Fruit fly (Drosophila melanogaster) whole organism: Measurements from ENCODE around the gene me31B.

Experiments
- CG8478 ChIP-seq: fragments of >200 bp; optimal IDR thresholded peaks from 2 replicates; lab custom pipeline; 2018; ENCODE audit warnings: inconsistent platforms
- Dll ChIP-seq: fragments of >200 bp; optimal IDR thresholded peaks from 2 replicates; lab custom pipeline; 2017
- EcR ChIP-seq, 2 experiments: fragments of >200 bp; optimal IDR thresholded peaks; 2 replicates each; lab custom pipeline; 2017; ENCODE audit warnings: missing biosample characterization in 2 of 2, missing genetic modification characterization in 2 of 2, missing genetic modification reagents in 2 of 2
- pan ChIP-seq: fragments of >200 bp; optimal IDR thresholded peaks from 2 replicates; lab custom pipeline; 2017
- psq ChIP-seq: fragments of >200 bp; optimal IDR thresholded peaks from 2 replicates; lab custom pipeline; 2017
- usp ChIP-seq: fragments of >200 bp; optimal IDR thresholded peaks from 2 replicates; lab custom pipeline; 2017; ENCODE audit warnings: missing biosample characterization, missing genetic modification characterization, mixed read lengths

The me31B gene

DNA sequence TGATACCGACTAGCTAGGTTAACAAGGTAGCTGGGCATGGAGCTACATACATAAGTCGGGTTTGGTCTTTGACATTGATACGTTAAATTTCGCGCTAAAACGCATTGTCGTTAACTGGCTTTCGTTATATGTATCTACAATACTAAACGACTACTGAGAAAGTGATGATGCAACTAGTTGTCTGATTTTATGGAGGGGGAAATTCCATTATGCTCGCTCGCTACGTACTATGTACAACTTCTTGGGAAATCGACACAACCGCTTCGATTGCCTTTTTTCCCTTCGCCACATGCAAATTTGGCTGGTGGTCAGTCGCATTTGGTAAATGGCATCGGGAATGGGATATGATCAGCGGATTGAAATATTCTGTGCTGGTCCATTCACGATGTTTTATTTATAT lies 19.1 kb upstream of the me31B start:
- TF ChIP-seq pan (lab: Kevin White, UChicago) (no peak), CG8478 (no peak), Dll (lab: Kevin White, UChicago) (no peak), psq (lab: Kevin White, UChicago) (no peak), usp (GFP tag; lab: Kevin White, UChicago) (no peak), EcR (GFP tag; optimal IDR thresholded peaks at IDR 0.05; lab: Kevin White, UChicago) (no peak)

DNA sequence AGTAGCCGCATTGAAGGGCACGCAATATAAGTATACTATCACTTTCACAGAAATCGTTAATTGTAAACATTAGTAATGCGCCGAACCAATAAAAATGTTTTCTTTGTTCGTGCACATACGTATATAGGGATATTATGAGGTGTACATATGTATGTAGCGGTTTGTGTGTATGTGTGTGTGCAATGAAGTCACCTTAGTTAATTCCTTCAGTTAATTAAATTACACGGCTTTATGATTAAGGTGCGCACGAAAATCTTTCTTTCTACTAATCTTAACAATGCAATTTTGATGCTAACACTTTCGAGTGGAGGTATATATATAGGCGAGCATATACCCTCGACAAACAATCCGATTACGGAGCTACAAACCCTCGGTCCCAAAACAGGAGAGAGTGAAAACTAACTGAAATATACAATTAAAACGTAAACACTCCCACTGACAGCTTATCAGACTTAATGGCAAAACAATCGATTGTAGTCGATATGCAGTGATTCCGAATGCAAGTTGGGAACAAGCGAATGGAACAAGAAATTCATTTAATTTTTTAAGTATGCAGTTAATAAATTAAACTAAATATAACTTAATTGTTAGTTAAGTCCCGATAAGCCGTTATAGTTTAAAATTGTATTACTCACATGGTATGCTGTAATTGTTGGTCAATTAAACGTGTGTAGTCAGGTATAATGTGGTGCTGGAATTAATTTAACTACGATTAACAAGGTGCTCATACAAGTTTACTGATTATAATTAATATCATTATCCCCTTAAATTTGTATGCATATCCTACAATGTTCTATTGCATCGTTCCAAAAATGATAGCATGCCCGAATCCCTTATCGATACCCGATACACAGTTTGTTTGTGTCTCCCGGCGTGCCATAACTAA lies 18.4 kb upstream of the me31B start, which contains the start of the genes Npc1a and Prosalpha6:
Gene Npc1a (minus strand): TSS at position 716 of the 886 bp plus-strand sequence.
Gene Prosalpha6 (plus strand): TSS at position 851 of the 886 bp plus-strand sequence.
- no peak for TF ChIP-seq Dll (lab: Kevin White, UChicago)
- TF ChIP-seq CG8478 = no peak
- no peak for TF ChIP-seq usp (GFP tag; lab: Kevin White, UChicago)
- TF ChIP-seq pan (lab: Kevin White, UChicago) = no peak
- no peak for TF ChIP-seq psq (lab: Kevin White, UChicago)

DNA sequence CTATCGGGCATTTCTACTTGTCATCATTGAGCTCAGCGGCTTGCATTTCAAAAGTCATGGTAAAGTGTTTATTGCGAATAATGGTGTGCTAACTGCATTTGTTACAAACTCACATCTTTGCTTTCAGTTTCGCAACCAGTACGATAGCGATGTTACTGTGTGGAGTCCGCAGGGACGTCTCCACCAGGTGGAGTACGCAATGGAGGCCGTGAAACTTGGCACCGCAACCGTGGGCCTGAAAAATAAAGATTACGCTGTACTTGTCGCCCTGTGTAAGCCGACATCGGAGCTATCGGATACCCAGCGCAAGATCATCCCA lies 17.8 kb upstream of the me31B start:
- TF ChIP-seq EcR (GFP tag; optimal IDR thresholded peaks at IDR 0.05; lab: Kevin White, UChicago) (no peak), Dll (lab: Kevin White, UChicago) (no peak), psq (lab: Kevin White, UChicago) (no peak), pan (lab: Kevin White, UChicago) (no peak), CG8478 (no peak), usp (GFP tag; lab: Kevin White, UChicago) (no peak)

DNA sequence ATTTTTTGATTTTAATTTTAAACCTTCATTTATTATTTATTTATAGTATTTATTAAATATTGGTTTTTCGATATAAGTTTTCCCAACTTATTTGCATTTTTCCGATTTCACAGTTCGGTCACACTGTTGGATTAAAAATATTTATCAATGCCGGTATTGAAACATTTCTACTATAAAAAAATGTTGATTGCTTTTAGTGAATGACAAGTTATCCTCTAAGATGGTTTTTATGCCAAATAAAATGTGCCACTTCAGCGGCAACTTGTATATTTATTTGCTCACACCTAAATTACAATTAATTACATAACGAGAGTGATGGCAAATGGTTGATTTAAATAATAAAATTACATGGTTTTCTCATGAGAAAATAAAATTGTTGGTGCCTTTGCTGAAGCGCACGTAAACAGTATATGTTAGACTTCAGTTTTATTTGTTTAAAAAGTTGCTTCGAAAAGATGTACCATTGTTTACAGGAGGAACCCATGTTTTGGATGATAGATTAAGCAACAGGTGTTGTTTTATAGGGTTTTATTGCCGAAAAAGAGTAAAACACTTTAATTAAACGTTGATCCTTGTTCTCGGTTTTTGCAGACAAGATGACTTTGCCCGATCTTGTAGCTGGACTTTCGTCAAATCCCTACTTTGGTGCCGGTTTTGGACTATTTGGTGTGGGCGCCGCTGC lies 16.4 kb upstream of the me31B start, which contains the start of gene Bcs1:
Gene Bcs1 (plus strand): TSS at position 108 of the 682 bp plus-strand sequence.
- TF ChIP-seq Dll (lab: Kevin White, UChicago) (no peak), pan (lab: Kevin White, UChicago) (no peak), usp (GFP tag; lab: Kevin White, UChicago) (no peak), psq (lab: Kevin White, UChicago) (no peak), CG8478 (no peak), EcR (GFP tag; optimal IDR thresholded peaks at IDR 0.05; lab: Kevin White, UChicago) (no peak)

DNA sequence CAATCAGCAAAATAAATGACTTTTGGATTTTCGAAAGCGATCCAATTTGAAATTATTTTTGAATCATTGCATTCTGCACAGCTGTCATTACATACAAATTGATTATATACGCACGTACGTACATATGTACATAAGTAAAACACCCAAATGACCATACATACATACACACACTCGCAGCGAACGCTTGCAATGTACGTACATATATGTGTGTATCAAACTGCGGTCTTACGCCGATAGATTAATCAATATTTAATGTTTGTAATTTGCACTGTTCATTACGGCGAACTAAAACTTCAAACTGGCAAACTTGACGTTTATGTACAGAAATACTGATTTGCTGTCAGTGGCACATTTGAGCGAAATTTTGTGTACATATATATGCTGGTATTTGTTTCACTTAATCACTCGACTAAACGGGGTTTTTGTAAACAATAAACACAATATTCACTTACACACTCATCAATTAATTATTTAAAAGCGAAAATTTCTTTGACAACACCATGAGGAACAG lies 12.9 kb upstream of the me31B start:
- TF ChIP-seq EcR (GFP tag; optimal IDR thresholded peaks at IDR 0.05; lab: Kevin White, UChicago) = no peak
- no peak for TF ChIP-seq usp (GFP tag; lab: Kevin White, UChicago)
- no peak for TF ChIP-seq pan (lab: Kevin White, UChicago)
- no peak for TF ChIP-seq Dll (lab: Kevin White, UChicago)
- no peak for TF ChIP-seq psq (lab: Kevin White, UChicago)
- no peak for TF ChIP-seq CG8478

DNA sequence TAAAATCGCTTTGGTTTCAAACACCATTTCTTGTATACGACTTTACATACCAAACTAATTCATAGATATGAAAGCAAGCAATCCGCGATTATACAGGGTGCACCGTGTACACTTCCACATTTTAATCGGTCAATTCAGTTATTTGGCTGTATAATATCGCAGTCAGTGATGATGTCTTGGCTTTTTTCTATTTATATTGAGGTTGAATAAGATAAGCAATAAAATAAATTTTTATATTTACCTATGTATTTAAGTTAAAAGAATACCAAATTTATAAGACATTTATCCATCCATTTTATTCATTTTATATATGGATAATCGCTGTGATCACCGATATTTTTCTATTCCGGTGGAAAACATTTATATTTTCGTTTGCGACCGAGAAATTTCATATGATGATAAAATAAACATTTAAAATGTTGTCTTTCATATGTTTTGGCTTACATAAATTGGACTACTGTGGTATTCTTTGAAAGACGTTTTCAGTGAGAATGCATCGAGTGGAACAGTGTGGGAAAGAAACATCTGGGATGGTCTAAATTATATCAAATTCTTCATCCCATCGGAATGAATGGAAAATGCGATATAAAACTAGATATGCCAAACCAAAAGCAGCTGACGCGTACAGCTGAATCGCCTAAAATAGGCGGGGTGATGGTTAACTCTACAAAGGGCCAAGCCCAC lies 12.3 kb upstream of the me31B start, which contains the start of gene CG5708:
Gene CG5708 (minus strand): TSS at position 85 of the 684 bp plus-strand sequence.
- TF ChIP-seq Dll (lab: Kevin White, UChicago) = no peak

DNA sequence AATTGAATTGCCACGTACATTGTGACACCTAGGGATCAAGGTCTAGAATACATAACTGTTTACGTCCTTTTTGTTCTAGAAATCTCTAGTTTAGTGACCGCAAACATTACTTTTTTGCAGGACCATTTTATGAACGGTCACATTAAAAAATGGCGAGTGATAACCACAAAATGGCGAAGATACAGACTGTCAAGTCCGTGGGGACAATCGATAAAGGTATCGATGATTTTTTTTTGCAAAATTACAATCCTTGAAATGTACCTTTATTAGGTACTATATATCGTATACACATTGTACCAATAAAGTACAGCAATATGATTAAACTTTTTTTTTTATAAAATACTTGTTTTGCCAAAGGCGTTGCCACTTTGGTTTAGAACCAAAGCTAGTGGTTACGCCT lies 8.7 kb upstream of the me31B start:
- TF ChIP-seq pan (lab: Kevin White, UChicago) (no peak), psq (lab: Kevin White, UChicago) (no peak), usp (GFP tag; lab: Kevin White, UChicago) (no peak), CG8478 (no peak), Dll (lab: Kevin White, UChicago) (no peak), EcR (GFP tag; optimal IDR thresholded peaks at IDR 0.05; lab: Kevin White, UChicago) (no peak)

DNA sequence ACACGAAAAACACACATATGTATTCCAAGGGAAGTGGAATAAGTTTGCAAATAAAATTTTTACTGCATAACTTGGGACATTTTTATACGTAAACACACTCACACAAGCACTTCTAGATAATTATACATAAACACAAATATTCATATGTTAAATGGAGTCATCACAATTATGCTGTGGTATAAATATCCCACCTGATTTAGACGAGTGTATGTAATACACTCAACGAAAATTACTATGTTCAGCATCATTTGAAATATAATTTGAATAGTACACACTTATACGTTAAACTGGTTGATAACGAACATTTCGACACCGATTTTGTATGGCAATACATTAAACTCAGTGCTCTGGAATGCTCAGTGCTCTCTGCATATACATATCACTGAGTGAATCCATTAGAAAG lies 8.0 kb upstream of the me31B start:
- TF ChIP-seq Dll (lab: Kevin White, UChicago) = no peak
- no peak for TF ChIP-seq psq (lab: Kevin White, UChicago)
- no peak for TF ChIP-seq CG8478
- no peak for TF ChIP-seq EcR (GFP tag; optimal IDR thresholded peaks at IDR 0.05; lab: Kevin White, UChicago)
- no peak for TF ChIP-seq usp (GFP tag; lab: Kevin White, UChicago)
- TF ChIP-seq pan (lab: Kevin White, UChicago) = no peak

DNA sequence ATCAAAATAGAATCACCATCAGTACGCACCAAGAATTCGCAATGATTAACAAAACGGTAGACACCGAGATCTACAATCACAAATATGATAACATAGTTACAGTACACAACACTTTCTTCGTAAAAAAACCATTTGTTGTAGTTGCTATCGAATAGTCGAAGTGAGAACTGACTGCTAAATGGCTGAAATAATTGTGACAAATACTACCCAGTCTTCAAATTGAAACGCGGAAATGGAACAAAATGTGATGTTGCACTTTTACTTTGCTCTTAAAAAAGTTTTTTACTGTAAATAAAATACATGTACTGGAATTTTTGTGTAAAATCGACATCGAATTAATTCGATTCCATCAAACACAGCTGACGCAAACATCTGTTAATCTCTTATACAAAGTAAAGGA lies 7.6 kb upstream of the me31B start, which contains the start of gene ova:
Gene ova (minus strand): TSS at position 183 of the 400 bp plus-strand sequence.
- no peak for TF ChIP-seq EcR (GFP tag; optimal IDR thresholded peaks at IDR 0.05; lab: Kevin White, UChicago)
- TF ChIP-seq Dll (lab: Kevin White, UChicago) = no peak
- TF ChIP-seq psq (lab: Kevin White, UChicago) = no peak
- no peak for TF ChIP-seq pan (lab: Kevin White, UChicago)
- no peak for TF ChIP-seq usp (GFP tag; lab: Kevin White, UChicago)
- TF ChIP-seq CG8478 = no peak

DNA sequence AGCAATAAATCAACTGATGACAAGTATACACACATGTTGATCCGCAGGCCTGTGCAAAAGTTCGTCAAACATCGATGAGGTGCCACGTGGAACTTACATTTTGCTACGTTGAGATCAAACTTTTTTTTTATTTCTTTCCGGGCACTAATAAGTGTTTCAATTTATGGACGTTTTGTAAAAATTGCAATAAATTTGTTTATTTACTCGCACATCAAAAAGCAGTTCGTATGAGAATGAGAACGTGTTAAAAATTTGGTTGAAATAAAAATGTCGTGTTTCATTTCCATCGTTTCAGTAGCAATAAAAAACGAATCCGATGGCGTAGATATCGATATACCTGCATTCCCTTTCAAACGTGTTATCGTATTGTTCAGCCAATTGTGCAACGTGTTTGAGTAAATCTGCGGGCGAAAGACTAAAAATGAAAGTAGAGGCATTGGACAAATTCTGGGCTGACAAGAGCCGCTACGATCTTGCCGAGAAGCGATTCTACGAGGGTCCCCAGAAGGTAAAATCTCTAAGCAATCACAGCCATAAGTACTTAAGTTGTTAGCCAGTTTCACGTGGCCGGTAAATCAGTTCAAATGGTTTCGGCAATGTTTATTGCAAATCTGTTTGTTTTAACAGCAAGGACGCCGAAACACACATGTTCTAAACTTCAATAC lies 6.9 kb upstream of the me31B start, which contains the start of gene eEF1delta:
Gene eEF1delta (plus strand): TSS at position 356 of the 665 bp plus-strand sequence.
- TF ChIP-seq EcR (GFP tag; optimal IDR thresholded peaks at IDR 0.05; lab: Kevin White, UChicago) = no peak
- TF ChIP-seq Dll (lab: Kevin White, UChicago) = no peak
- TF ChIP-seq CG8478 = no peak
- no peak for TF ChIP-seq usp (GFP tag; lab: Kevin White, UChicago)
- no peak for TF ChIP-seq pan (lab: Kevin White, UChicago)
- TF ChIP-seq psq (lab: Kevin White, UChicago) = no peak
